Worm (Caenorhabditis elegans) whole organism, L1 larva: Measurements from ENCODE around the gene srxa-1.

Experiments used
- Y116A8C.19 ChIP-seq: sonication (generic microtip); optimal IDR thresholded peaks from 2 replicates; lab custom pipeline; 2016; ENCODE audit warnings: missing compliant biosample characterization, missing genetic modification characterization, borderline replicate concordance
- ceh-8 ChIP-seq: fragments of 200-800 bp; sonication (Bioruptor generic); optimal IDR thresholded peaks from 2 replicates; lab custom pipeline; 2018; ENCODE audit warnings: mild to moderate bottlenecking, missing genetic modification characterization, moderate library complexity, missing compliant biosample characterization
- ceh-82 ChIP-seq, 3 experiments: fragments of 150-350 bp in 1 of 3; sonication (generic microtip) in 2 of 3; optimal IDR thresholded peaks; 2 replicates each; lab custom pipeline; 2014 to 2017; ENCODE audit warnings: missing biosample characterization in 3 of 3, missing genetic modification characterization in 3 of 3
- egl-27 ChIP-seq, 2 experiments: fragments of 150-350 bp in 1 of 2; sonication (generic microtip); optimal IDR thresholded peaks; 3 replicates each; lab custom pipeline; 2017 to 2018; ENCODE audit warnings: missing biosample characterization in 2 of 2, missing genetic modification characterization in 2 of 2, missing genetic modification reagents in 2 of 2
- elt-2 ChIP-seq: sonication (generic microtip); optimal IDR thresholded peaks from 2 replicates; lab custom pipeline; 2016; ENCODE audit warnings: missing genetic modification characterization, mild to moderate bottlenecking, inconsistent platforms, missing compliant biosample characterization, missing genetic modification reagents
- fkh-10 ChIP-seq: sonication (generic microtip); optimal IDR thresholded peaks from 2 replicates; lab custom pipeline; 2017; ENCODE audit warnings: missing biosample characterization, missing genetic modification reagents, missing genetic modification characterization
- hpl-2 ChIP-seq: fragments of 150-350 bp; optimal IDR thresholded peaks from 2 replicates; lab custom pipeline; 2014; ENCODE audit warnings: missing biosample characterization, missing genetic modification reagents, missing genetic modification characterization
- lin-35 ChIP-seq, 2 experiments: fragments of 150-350 bp; optimal IDR thresholded peaks; 2 replicates each; lab custom pipeline; 2014; ENCODE audit warnings: missing biosample characterization in 2 of 2, missing genetic modification characterization in 2 of 2, missing genetic modification reagents in 2 of 2
- nhr-11 ChIP-seq: fragments of 150-350 bp; optimal IDR thresholded peaks from 2 replicates; lab custom pipeline; 2014; ENCODE audit warnings: missing biosample characterization, missing genetic modification characterization
- nhr-12 ChIP-seq: sonication (generic microtip); optimal IDR thresholded peaks from 2 replicates; lab custom pipeline; 2017; ENCODE audit warnings: missing biosample characterization, missing genetic modification characterization
- nhr-20 ChIP-seq: sonication (generic microtip); optimal IDR thresholded peaks from 2 replicates; lab custom pipeline; 2016; ENCODE audit warnings: mild to moderate bottlenecking, missing genetic modification characterization, missing compliant biosample characterization
- snpc-4 ChIP-seq: fragments of 150-350 bp; optimal IDR thresholded peaks from 2 replicates; lab custom pipeline; 2014; ENCODE audit warnings: missing biosample characterization, missing genetic modification characterization
- snu-23 ChIP-seq: sonication (generic microtip); optimal IDR thresholded peaks from 2 replicates; lab custom pipeline; 2016; ENCODE audit warnings: missing genetic modification characterization, missing compliant biosample characterization
- ztf-11 ChIP-seq, 2 experiments: sonication (generic microtip); optimal IDR thresholded peaks; 2 replicates each; lab custom pipeline; 2016 to 2017; ENCODE audit warnings: missing genetic modification characterization in 2 of 2, missing biosample characterization in 1 of 2, missing compliant biosample characterization in 1 of 2

DNA sequence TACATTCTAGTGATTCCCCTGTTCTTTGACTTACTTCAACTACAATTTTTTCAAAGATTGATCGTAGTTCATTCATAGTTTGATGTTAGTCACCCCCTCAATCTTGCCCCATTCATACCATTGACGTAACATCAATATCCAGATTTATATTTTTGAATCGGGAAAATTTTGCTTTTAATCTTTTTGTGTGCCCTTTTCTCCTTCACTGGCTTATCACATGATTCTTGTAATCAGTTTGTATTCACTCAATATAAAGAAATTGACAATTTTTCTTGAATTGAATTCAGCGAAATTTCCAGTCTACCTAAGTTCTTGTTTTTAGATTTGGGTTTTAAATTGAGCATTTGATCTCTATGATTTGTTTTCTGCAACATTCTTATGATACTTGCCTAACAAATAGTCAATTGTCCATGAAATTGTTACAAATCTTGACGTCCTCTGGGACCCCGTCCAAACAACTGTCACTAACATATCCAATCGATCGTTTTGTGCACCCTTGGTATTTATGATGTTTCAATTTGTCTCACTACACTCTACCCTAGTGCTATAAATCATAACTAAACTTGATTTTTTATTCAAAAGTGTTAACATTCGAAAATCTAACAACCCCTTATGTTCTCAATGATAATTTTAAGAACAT lies 47.9 kb downstream of the srxa-1 start:
- no peak for TF ChIP-seq snpc-4 (tag; lab: Kevin White, UChicago)
- no peak for TF ChIP-seq hpl-2
- no peak for TF ChIP-seq fkh-10 (GFP tag; lab: Kevin White, UChicago)
- TF ChIP-seq nhr-12 (tag; lab: Kevin White, UChicago) = no peak
- peak; percentile 48 for TF ChIP-seq nhr-20 (tag; lab: Kevin White, UChicago)
- no peak for TF ChIP-seq egl-27 (tag; optimal IDR thresholded peaks at IDR 0.05; lab: Kevin White, UChicago)
- TF ChIP-seq elt-2 (tag; lab: Kevin White, UChicago) = no peak
- no peak for TF ChIP-seq snu-23 (GFP tag; lab: Kevin White, UChicago)
- no peak for TF ChIP-seq ceh-82 (tag; optimal IDR thresholded peaks at IDR 0.05; lab: Kevin White, UChicago)
- TF ChIP-seq lin-35 (GFP tag; optimal IDR thresholded peaks at IDR 0.05; lab: Kevin White, UChicago) = no peak
- TF ChIP-seq nhr-11 (tag; lab: Kevin White, UChicago) = no peak
- TF ChIP-seq ztf-11 (tag; optimal IDR thresholded peaks at IDR 0.05; lab: Kevin White, UChicago) = no peak
- TF ChIP-seq ceh-8 (GFP tag; lab: Kevin White, UChicago) = no peak
- no peak for TF ChIP-seq Y116A8C.19
